Fruit fly (Drosophila melanogaster) whole organism, embryonic: ENCODE results near the gene SpdS.

ENCODE experiments used
- Doc3 ChIP-seq: fragments of 200-800 bp; sonication (Bioruptor generic); IDR thresholded peaks from 3 replicates; pipeline ENCODE4 v1.3.6; 2022; ENCODE audit warnings: missing biosample characterization, missing genetic modification characterization; ENCODE audit not compliant: partially characterized antibody
- maf-S ChIP-seq: fragments of 200-800 bp; sonication (Bioruptor generic); optimal IDR thresholded peaks from 2 replicates; lab custom pipeline; 2016; ENCODE audit warnings: missing biosample characterization, missing genetic modification characterization

The SpdS gene

dm6 chr3R:9679746-9680145 is 48.3 kb downstream of the SpdS start, which contains the start of gene nmdyn-D7 (continued):
- TF ChIP-seq Doc3 (no peak), maf-S (GFP tag; lab: Kevin White, UChicago) (no peak)
